Worm (Caenorhabditis elegans) whole organism, midembryonic: ENCODE data around the gene ZC449.7.
A peak's percentile ranks its signal among the peaks of the same experiment; 100 is the strongest.

ENCODE experiments used
- T22C8.4 ChIP-seq: fragments of 200-800 bp; sonication (Bioruptor generic); IDR thresholded peaks from 2 replicates; pipeline ENCODE4 v1.3.6; 2022; ENCODE audit warnings: missing genetic modification characterization, missing compliant biosample characterization
- cog-1 ChIP-seq: sonication (generic microtip); optimal IDR thresholded peaks from 2 replicates; lab custom pipeline; 2016; ENCODE audit warnings: missing genetic modification characterization, missing compliant biosample characterization
- flt-1 ChIP-seq: fragments of 200-800 bp; sonication (Bioruptor generic); IDR thresholded peaks from 2 replicates; pipeline ENCODE4 v1.3.6; 2022; ENCODE audit warnings: missing genetic modification characterization, missing compliant biosample characterization
- klf-2 ChIP-seq: fragments of 200-800 bp; sonication (Bioruptor generic); conservative IDR thresholded peaks from 2 replicates; pipeline ENCODE4 v1.3.6; 2022; ENCODE audit warnings: missing genetic modification reagents, missing genetic modification characterization, missing compliant biosample characterization
- med-1 ChIP-seq: sonication (generic microtip); optimal IDR thresholded peaks from 2 replicates; lab custom pipeline; 2017; ENCODE audit warnings: missing genetic modification characterization, mild to moderate bottlenecking, missing compliant biosample characterization, antibody characterized with exemption, missing genetic modification reagents; ENCODE audit not compliant: insufficient read depth
- tab-1 ChIP-seq: fragments of 200-800 bp; sonication (Bioruptor generic); IDR thresholded peaks from 2 replicates; pipeline ENCODE4 v1.3.6; 2022; ENCODE audit warnings: missing genetic modification characterization, missing compliant biosample characterization
- ztf-23 ChIP-seq: fragments of 200-800 bp; sonication (Bioruptor generic); IDR thresholded peaks from 2 replicates; pipeline ENCODE4 v1.3.6; 2022; ENCODE audit warnings: missing genetic modification reagents, missing genetic modification characterization, missing compliant biosample characterization
- ztf-29 ChIP-seq: fragments of 200-800 bp; sonication (Bioruptor generic); IDR thresholded peaks from 2 replicates; pipeline ENCODE4 v1.3.6; 2022; ENCODE audit warnings: missing genetic modification reagents, missing genetic modification characterization, missing compliant biosample characterization

DNA sequence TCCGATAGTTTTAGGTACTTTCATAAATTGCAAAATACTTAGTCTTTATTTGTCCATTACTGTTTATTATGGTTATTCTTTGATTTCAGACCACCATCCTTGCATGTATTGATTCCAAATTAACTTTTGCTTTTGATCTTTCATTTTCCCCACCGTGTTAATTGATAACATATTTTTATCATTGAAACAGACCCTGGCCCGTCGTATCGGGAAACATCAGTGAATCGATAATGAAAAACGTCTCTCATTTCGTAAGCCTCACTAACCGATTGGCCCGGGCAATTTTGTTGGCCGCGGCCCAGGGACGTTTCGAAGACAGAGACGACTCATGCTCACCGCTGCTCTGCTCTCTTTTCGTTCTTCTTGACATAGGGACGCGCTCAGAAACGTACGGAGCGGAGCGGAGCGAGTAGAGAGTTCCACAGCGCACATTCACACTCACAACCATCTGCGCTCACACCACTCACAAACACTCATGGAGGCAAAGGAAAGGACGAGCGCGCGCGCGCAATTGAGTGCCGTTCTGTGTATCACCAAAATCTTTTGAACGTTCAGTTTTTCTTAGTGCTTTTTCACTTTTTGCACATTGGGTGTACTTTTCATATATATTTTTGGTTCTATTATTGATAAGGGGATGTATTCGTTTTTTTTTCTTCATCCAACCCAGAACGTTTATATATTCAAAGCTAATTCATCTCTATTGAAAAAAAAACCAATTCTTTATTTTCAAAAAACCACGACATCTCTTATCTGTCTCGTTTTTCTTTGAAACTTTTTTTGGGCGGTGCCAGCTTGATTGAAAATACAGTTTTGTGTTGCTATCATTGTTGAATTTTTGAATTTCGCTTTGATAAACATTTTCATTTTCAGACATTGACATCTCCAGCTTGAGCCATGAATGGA lies 50.1 kb downstream of the ZC449.7 start, which contains the start of gene C24H10.2:
- TF ChIP-seq klf-2 (GFP tag; lab: Robert Waterston, UW), result no peak
- TF ChIP-seq med-1 (GFP tag; lab: Kevin White, UChicago), result no peak
- peak; percentile 58; the same call in 1 of the 2 replicates for TF ChIP-seq flt-1
- TF ChIP-seq tab-1 (GFP tag; lab: Robert Waterston, UW), result 0 out of 2 replicates have a peak, but pooled peaks have one; percentile 56
- no peak for TF ChIP-seq ztf-29
- TF ChIP-seq ztf-23, result 0 out of 2 replicates have a peak, but pooled peaks have one; percentile 9
- TF ChIP-seq T22C8.4, result no peak
- peak; percentile 7 for TF ChIP-seq cog-1 (tag; lab: Kevin White, UChicago)
